Worm (Caenorhabditis elegans) whole organism, young adult: ENCODE results near the gene srm-4.
A peak's percentile ranks its signal among the peaks of the same experiment; 100 is the strongest.

Experiments
- B0336.3 ChIP-seq: fragments of 200-800 bp; sonication (Bioruptor generic); IDR thresholded peaks from 2 replicates; pipeline ENCODE4 v1.3.6; 2022; ENCODE audit warnings: missing genetic modification characterization, missing compliant biosample characterization
- C06A6.2 ChIP-seq: fragments of 200-800 bp; sonication (Bioruptor generic); conservative IDR thresholded peaks from 2 replicates; pipeline ENCODE4 v1.3.6; 2022; ENCODE audit warnings: missing genetic modification characterization, missing compliant biosample characterization
- F23B12.7 ChIP-seq: sonication (generic microtip); optimal IDR thresholded peaks from 2 replicates; lab custom pipeline; 2017; ENCODE audit warnings: missing genetic modification characterization, mild to moderate bottlenecking, missing compliant biosample characterization, antibody characterized with exemption, moderate library complexity; ENCODE audit not compliant: insufficient read depth
- F49E8.2 ChIP-seq: sonication (generic microtip); optimal IDR thresholded peaks from 3 replicates; lab custom pipeline; 2017; ENCODE audit warnings: missing genetic modification characterization, mild to moderate bottlenecking, missing compliant biosample characterization, antibody characterized with exemption, moderate library complexity; ENCODE audit not compliant: insufficient read depth
- F55B11.4 ChIP-seq: sonication (generic microtip); optimal IDR thresholded peaks from 2 replicates; lab custom pipeline; 2016; ENCODE audit warnings: missing compliant biosample characterization, missing genetic modification characterization, borderline replicate concordance; ENCODE audit not compliant: insufficient read depth
- K11D2.4 ChIP-seq: fragments of 200-800 bp; sonication (Bioruptor generic); IDR thresholded peaks from 2 replicates; pipeline ENCODE4 v1.3.6; 2022; ENCODE audit warnings: missing genetic modification reagents, missing genetic modification characterization, missing compliant biosample characterization
- K12H6.12 ChIP-seq: fragments of 200-800 bp; sonication (Bioruptor generic); optimal IDR thresholded peaks from 2 replicates; lab custom pipeline; 2018; ENCODE audit warnings: mild to moderate bottlenecking, missing genetic modification characterization, missing compliant biosample characterization
- Y56A3A.18 ChIP-seq: fragments of 200-800 bp; sonication (Bioruptor generic); IDR thresholded peaks from 2 replicates; pipeline ENCODE4 v1.3.6; 2022; ENCODE audit warnings: missing genetic modification reagents, missing genetic modification characterization, missing compliant biosample characterization
- Y67H2A.10 ChIP-seq: fragments of 200-800 bp; sonication (Bioruptor generic); conservative IDR thresholded peaks from 2 replicates; pipeline ENCODE4 v1.3.6; 2022; ENCODE audit warnings: missing genetic modification reagents, missing genetic modification characterization, missing compliant biosample characterization
- Y79H2A.3 ChIP-seq: fragments of 200-800 bp; sonication (Bioruptor generic); conservative IDR thresholded peaks from 2 replicates; pipeline ENCODE4 v1.3.6; 2022; ENCODE audit warnings: missing genetic modification reagents, missing genetic modification characterization, missing compliant biosample characterization
- ZK185.1 ChIP-seq: sonication (generic microtip); optimal IDR thresholded peaks from 2 replicates; lab custom pipeline; 2016; ENCODE audit warnings: mild to moderate bottlenecking, missing genetic modification characterization, missing compliant biosample characterization; ENCODE audit not compliant: poor library complexity, severe bottlenecking
- ama-1 ChIP-seq, 3 experiments: fragments of 150-350 bp in 1 of 3; sonication (generic microtip) in 2 of 3; optimal IDR thresholded peaks; 2 replicates each; lab custom pipeline; 2014 to 2018; ENCODE audit warnings: missing biosample characterization in 2 of 3, missing genetic modification characterization in 2 of 3, missing genetic modification reagents in 2 of 3
- aptf-3 ChIP-seq: fragments of 200-800 bp; sonication (Bioruptor generic); IDR thresholded peaks from 2 replicates; pipeline ENCODE4 v1.3.6; 2022; ENCODE audit warnings: missing genetic modification characterization, missing compliant biosample characterization
- atf-7 ChIP-seq: sonication (generic microtip); optimal IDR thresholded peaks from 2 replicates; lab custom pipeline; 2017; ENCODE audit warnings: mild to moderate bottlenecking, missing genetic modification characterization, missing compliant biosample characterization
- bed-2 ChIP-seq: fragments of 200-800 bp; sonication (Bioruptor generic); IDR thresholded peaks from 2 replicates; pipeline ENCODE4 v1.3.6; 2022; ENCODE audit warnings: missing genetic modification reagents, missing genetic modification characterization, missing compliant biosample characterization
- ccch-3 ChIP-seq: fragments of 200-800 bp; sonication (Bioruptor generic); optimal IDR thresholded peaks from 2 replicates; lab custom pipeline; 2018; ENCODE audit warnings: mild to moderate bottlenecking, missing genetic modification characterization, missing compliant biosample characterization
- ceh-27 ChIP-seq: fragments of 200-800 bp; sonication (Bioruptor generic); optimal IDR thresholded peaks from 2 replicates; lab custom pipeline; 2018; ENCODE audit warnings: mild to moderate bottlenecking, missing genetic modification characterization, moderate library complexity, missing compliant biosample characterization
- ceh-79 ChIP-seq: sonication (generic microtip); optimal IDR thresholded peaks from 2 replicates; lab custom pipeline; 2017; ENCODE audit warnings: mild to moderate bottlenecking, missing genetic modification characterization, missing compliant biosample characterization
- chd-7 ChIP-seq: sonication (generic microtip); optimal IDR thresholded peaks from 2 replicates; lab custom pipeline; 2016; ENCODE audit warnings: mild to moderate bottlenecking, missing genetic modification characterization, moderate library complexity, missing compliant biosample characterization
- die-1 ChIP-seq: sonication (generic microtip); optimal IDR thresholded peaks from 2 replicates; lab custom pipeline; 2016; ENCODE audit warnings: missing genotype, mild to moderate bottlenecking, missing genetic modification characterization, missing compliant biosample characterization
- dox-1 ChIP-seq: fragments of 200-800 bp; sonication (Bioruptor generic); IDR thresholded peaks from 2 replicates; pipeline ENCODE4 v1.3.6; 2022; ENCODE audit warnings: missing genetic modification reagents, missing genetic modification characterization, missing compliant biosample characterization
- dpff-1 ChIP-seq: sonication (generic microtip); optimal IDR thresholded peaks from 2 replicates; lab custom pipeline; 2017; ENCODE audit warnings: mild to moderate bottlenecking, missing genetic modification characterization, missing compliant biosample characterization
- dpl-1 ChIP-seq: fragments of 150-350 bp; optimal IDR thresholded peaks from 2 replicates; lab custom pipeline; 2014; ENCODE audit warnings: missing biosample characterization, missing genetic modification reagents, missing genetic modification characterization
- efl-1 ChIP-seq: fragments of 150-350 bp; optimal IDR thresholded peaks from 2 replicates; lab custom pipeline; 2014; ENCODE audit warnings: missing biosample characterization, missing genetic modification reagents, missing genetic modification characterization
- egrh-3 ChIP-seq: fragments of 200-800 bp; sonication (Bioruptor generic); IDR thresholded peaks from 2 replicates; pipeline ENCODE4 v1.3.6; 2022; ENCODE audit warnings: missing genetic modification reagents, missing genetic modification characterization, missing compliant biosample characterization
- fkh-3 ChIP-seq: sonication (generic microtip); optimal IDR thresholded peaks from 2 replicates; lab custom pipeline; 2016; ENCODE audit warnings: mild to moderate bottlenecking, missing genetic modification characterization, missing compliant biosample characterization
- hlh-26 ChIP-seq: fragments of 200-800 bp; sonication (Bioruptor generic); conservative IDR thresholded peaks from 2 replicates; pipeline ENCODE4 v1.3.6; 2022; ENCODE audit warnings: missing genetic modification reagents, missing genetic modification characterization, missing compliant biosample characterization
- hmg-1.2 ChIP-seq: fragments of 200-800 bp; sonication (Bioruptor generic); IDR thresholded peaks from 2 replicates; pipeline ENCODE4 v1.3.6; 2022; ENCODE audit warnings: missing genetic modification reagents, missing genetic modification characterization, missing compliant biosample characterization
- hsf-1 ChIP-seq: fragments of 200-800 bp; sonication (Bioruptor generic); IDR thresholded peaks from 2 replicates; pipeline ENCODE4 v1.3.6; 2022; ENCODE audit warnings: missing genetic modification reagents, missing genetic modification characterization, missing compliant biosample characterization
- lin-35 ChIP-seq, 3 experiments: fragments of 150-350 bp in 2 of 3; sonication (generic microtip) in 1 of 3; optimal IDR thresholded peaks; 2 replicates each; lab custom pipeline; 2014 to 2018; ENCODE audit warnings: missing biosample characterization in 3 of 3, missing genetic modification characterization in 3 of 3, missing genetic modification reagents in 3 of 3
- lin-40 ChIP-seq: sonication (generic microtip); optimal IDR thresholded peaks from 2 replicates; lab custom pipeline; 2016; ENCODE audit warnings: missing genetic modification characterization, mild to moderate bottlenecking, missing compliant biosample characterization, missing genotype, missing genetic modification reagents
- lir-1 ChIP-seq: fragments of 200-800 bp; sonication (Bioruptor generic); conservative IDR thresholded peaks from 2 replicates; pipeline ENCODE4 v1.3.6; 2022; ENCODE audit warnings: missing genetic modification reagents, missing genetic modification characterization, missing compliant biosample characterization
- madf-10 ChIP-seq: sonication (generic microtip); optimal IDR thresholded peaks from 2 replicates; lab custom pipeline; 2016; ENCODE audit warnings: mild to moderate bottlenecking, missing genetic modification characterization, missing compliant biosample characterization
- mcd-1 ChIP-seq: fragments of 200-800 bp; sonication (Bioruptor generic); IDR thresholded peaks from 2 replicates; pipeline ENCODE4 v1.3.6; 2022; ENCODE audit warnings: missing genetic modification reagents, missing genetic modification characterization, missing compliant biosample characterization
- nhr-80 ChIP-seq: sonication (generic microtip); optimal IDR thresholded peaks from 2 replicates; lab custom pipeline; 2016; ENCODE audit warnings: missing genetic modification characterization, missing compliant biosample characterization
- rpc-1 ChIP-seq, 2 experiments: fragments of 150-350 bp in 1 of 2; sonication (generic microtip) in 1 of 2; optimal IDR thresholded peaks; 2 replicates each; lab custom pipeline; 2014 to 2018; ENCODE audit warnings: missing biosample characterization in 1 of 2, missing genetic modification characterization in 1 of 2, missing genetic modification reagents in 1 of 2, missing genotype in 1 of 2
- snpc-3.4 ChIP-seq: sonication (generic microtip); optimal IDR thresholded peaks from 2 replicates; lab custom pipeline; 2017; ENCODE audit warnings: missing genetic modification characterization, mild to moderate bottlenecking, missing compliant biosample characterization, antibody characterized with exemption, moderate library complexity, missing genotype, missing genetic modification reagents
- snpc-4 ChIP-seq, 5 experiments: fragments of 150-350 bp in 1 of 5; sonication (generic microtip) in 4 of 5; optimal IDR thresholded peaks; 2 replicates each; lab custom pipeline; 2014 to 2018; ENCODE audit warnings: missing genetic modification characterization in 5 of 5, missing biosample characterization in 3 of 5, antibody characterized with exemption in 2 of 5, mild to moderate bottlenecking in 2 of 5, missing compliant biosample characterization in 2 of 5, missing genotype in 2 of 5, moderate library complexity in 2 of 5, missing genetic modification reagents in 1 of 5
- somi-1 ChIP-seq: fragments of 200-800 bp; sonication (Bioruptor generic); optimal IDR thresholded peaks from 2 replicates; lab custom pipeline; 2018; ENCODE audit warnings: mild to moderate bottlenecking, missing genetic modification characterization, missing compliant biosample characterization
- tbp1 ChIP-seq: fragments of 200-800 bp; sonication (Bioruptor generic); optimal IDR thresholded peaks from 2 replicates; lab custom pipeline; 2018; ENCODE audit warnings: mild to moderate bottlenecking, missing genetic modification characterization, missing compliant biosample characterization
- unc-130 ChIP-seq: sonication (generic microtip); optimal IDR thresholded peaks from 2 replicates; lab custom pipeline; 2016; ENCODE audit warnings: missing genetic modification reagents, missing genetic modification characterization, missing compliant biosample characterization
- zfh-2 ChIP-seq: fragments of 200-800 bp; sonication (Bioruptor generic); conservative IDR thresholded peaks from 2 replicates; pipeline ENCODE4 v1.3.6; 2022; ENCODE audit warnings: missing genetic modification reagents, missing genetic modification characterization, missing compliant biosample characterization
- ztf-25 ChIP-seq: fragments of 200-800 bp; sonication (Bioruptor generic); IDR thresholded peaks from 2 replicates; pipeline ENCODE4 v1.3.6; 2022; ENCODE audit warnings: missing genetic modification reagents, missing genetic modification characterization, missing compliant biosample characterization
- ztf-26 ChIP-seq: sonication (generic microtip); optimal IDR thresholded peaks from 2 replicates; lab custom pipeline; 2017; ENCODE audit warnings: missing genetic modification characterization, missing compliant biosample characterization

Gene srm-4

DNA sequence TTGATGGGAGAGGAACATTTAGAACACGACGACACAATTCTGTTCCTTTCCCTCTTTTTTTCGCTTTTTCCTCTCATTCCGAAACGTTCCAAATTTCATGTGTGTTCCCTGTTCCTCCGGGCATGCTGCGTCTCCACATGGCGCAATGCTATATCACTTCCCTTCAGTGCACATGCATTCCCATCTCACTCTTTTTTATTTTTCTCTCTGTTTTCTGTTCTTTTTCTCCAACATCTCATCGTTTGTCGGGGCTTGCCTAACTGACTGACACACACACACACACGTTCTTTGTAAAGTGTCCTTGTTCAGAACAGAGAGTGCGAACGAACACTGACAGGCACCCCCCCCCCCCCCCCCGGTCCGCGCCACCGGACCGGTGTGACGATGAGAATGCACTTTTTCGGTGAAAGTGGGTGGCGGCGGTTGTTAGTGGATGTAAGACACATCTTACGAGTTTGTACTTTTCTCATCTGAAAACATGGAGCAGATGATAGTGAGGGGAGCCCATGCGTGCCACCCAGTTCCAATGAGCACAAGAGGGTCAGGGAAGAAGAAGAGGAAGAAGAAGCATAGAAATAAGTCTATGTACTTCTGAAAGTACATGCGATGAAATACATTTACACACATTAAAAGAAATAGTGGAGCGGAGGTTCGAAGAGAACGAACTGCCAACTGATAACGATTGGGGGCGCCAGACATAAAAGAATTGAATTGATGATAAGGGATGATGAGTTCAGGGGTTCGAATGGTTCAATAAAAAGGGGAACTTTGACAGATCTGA, 35.2 kb downstream of the srm-4 start:
- TF ChIP-seq zfh-2 (GFP tag; lab: Robert Waterston, UW) = peak; percentile 98
- TF ChIP-seq ceh-79 (tag; lab: Kevin White, UChicago) = no peak
- TF ChIP-seq F55B11.4 (tag; lab: Kevin White, UChicago) = no peak
- no peak for TF ChIP-seq aptf-3
- TF ChIP-seq ztf-26 (tag; lab: Kevin White, UChicago) = no peak
- no peak for TF ChIP-seq F49E8.2 (tag; lab: Kevin White, UChicago)
- no peak for TF ChIP-seq F23B12.7 (tag; lab: Kevin White, UChicago)
- TF ChIP-seq ztf-25 (GFP tag; lab: Robert Waterston, UW) = no peak
- TF ChIP-seq C06A6.2 = 0 out of 2 replicates have a peak, but pooled peaks have one; percentile 24
- no peak for TF ChIP-seq madf-10 (tag; lab: Kevin White, UChicago)
- TF ChIP-seq atf-7 = no peak
- TF ChIP-seq lin-40 (tag; lab: Kevin White, UChicago) = peak; percentile 70
- no peak for TF ChIP-seq lir-1 (GFP tag; lab: Robert Waterston, UW)
- no peak for TF ChIP-seq ama-1 (optimal IDR thresholded peaks at IDR 0.05; lab: Kevin White, UChicago)
- TF ChIP-seq ama-1 (GFP tag; optimal IDR thresholded peaks at IDR 0.05; lab: Kevin White, UChicago) = no peak
- TF ChIP-seq ceh-27 = peak; percentile 55
- no peak for TF ChIP-seq ccch-3 (GFP tag; lab: Kevin White, UChicago)
- no peak for TF ChIP-seq rpc-1 (optimal IDR thresholded peaks at IDR 0.05; lab: Kevin White, UChicago)
- TF ChIP-seq rpc-1 (tag; optimal IDR thresholded peaks at IDR 0.05; lab: Kevin White, UChicago) = no peak
- TF ChIP-seq fkh-3 (tag; lab: Kevin White, UChicago) = no peak
- no peak for TF ChIP-seq B0336.3 (GFP tag; lab: Robert Waterston, UW)
- TF ChIP-seq bed-2 (GFP tag; lab: Robert Waterston, UW) = no peak
- no peak for TF ChIP-seq die-1 (tag; lab: Kevin White, UChicago)
- TF ChIP-seq chd-7 (tag; lab: Kevin White, UChicago) = peak; percentile 22
- TF ChIP-seq K12H6.12 (tag; lab: Kevin White, UChicago) = peak; percentile 62
- TF ChIP-seq nhr-80 (tag; lab: Kevin White, UChicago) = peak; percentile 49
- TF ChIP-seq K11D2.4 (GFP tag; lab: Robert Waterston, UW) = 0 out of 2 replicates have a peak, but pooled peaks have one; percentile 30
- no peak for TF ChIP-seq snpc-4 (GFP tag; optimal IDR thresholded peaks at IDR 0.05; lab: Kevin White, UChicago)
- TF ChIP-seq snpc-4 (tag; optimal IDR thresholded peaks at IDR 0.05; lab: Kevin White, UChicago) = peak in 1 of 4 experiments; percentile 28
- TF ChIP-seq hmg-1.2 (GFP tag; lab: Robert Waterston, UW) = peak; percentile 83
- no peak for TF ChIP-seq ZK185.1 (tag; lab: Kevin White, UChicago)
- no peak for TF ChIP-seq Y56A3A.18 (GFP tag; lab: Robert Waterston, UW)
- TF ChIP-seq dox-1 (GFP tag; lab: Robert Waterston, UW) = peak; percentile 45; the same call in 1 of the 2 replicates
- no peak for TF ChIP-seq snpc-3.4
- TF ChIP-seq tbp1 = no peak
- no peak for TF ChIP-seq dpl-1 (GFP tag; lab: Kevin White, UChicago)
- no peak for TF ChIP-seq hlh-26 (GFP tag; lab: Robert Waterston, UW)
- TF ChIP-seq Y79H2A.3 = no peak
- TF ChIP-seq hsf-1 (GFP tag; lab: Robert Waterston, UW) = no peak
- no peak for TF ChIP-seq Y67H2A.10 (GFP tag; lab: Robert Waterston, UW)
- no peak for TF ChIP-seq unc-130 (GFP tag; lab: Kevin White, UChicago)
- no peak for TF ChIP-seq efl-1 (GFP tag; lab: Kevin White, UChicago)
- no peak for TF ChIP-seq dpff-1 (tag; lab: Kevin White, UChicago)
- TF ChIP-seq mcd-1 = 0 out of 2 replicates have a peak, but pooled peaks have one; percentile 26
- TF ChIP-seq egrh-3 = peak; percentile 78; the same call in 1 of the 2 replicates
- TF ChIP-seq somi-1 = peak; percentile 50
- TF ChIP-seq lin-35 (GFP tag; optimal IDR thresholded peaks at IDR 0.05; lab: Kevin White, UChicago) = peak in 1 of 3 experiments; percentile 40
